Worm (Caenorhabditis elegans) whole organism, L4/young adult: Measurements from ENCODE around the gene srz-10.

Source experiments
- W03F9.2 ChIP-seq: fragments of 150-350 bp; optimal IDR thresholded peaks from 2 replicates; lab custom pipeline; 2014; ENCODE audit warnings: missing biosample characterization, missing genetic modification characterization
- him-1 ChIP-seq: sonication (generic microtip); optimal IDR thresholded peaks from 2 replicates; lab custom pipeline; 2016; ENCODE audit warnings: missing genotype, missing genetic modification reagents, missing genetic modification characterization, missing compliant biosample characterization

DNA sequence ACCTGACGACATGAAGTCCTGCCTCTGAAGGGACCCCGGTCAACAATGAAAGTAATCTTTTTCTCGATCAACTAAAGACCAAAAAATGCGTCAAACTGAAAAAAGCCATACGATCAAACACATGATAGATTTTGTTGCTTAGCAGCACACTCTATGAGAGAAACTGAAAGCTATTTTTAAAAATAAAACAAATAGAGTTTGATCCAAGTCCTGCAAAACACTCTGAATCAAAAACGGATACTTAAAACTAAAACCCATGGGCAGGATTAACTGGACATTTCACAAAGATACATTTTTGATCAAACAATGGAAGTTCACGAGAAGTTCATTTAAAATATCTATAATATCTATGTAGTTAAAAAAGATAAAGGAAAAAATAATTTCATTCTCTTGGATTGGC is 41.5 kb downstream of the srz-10 start, which contains the start of gene T10H4.13:
- TF ChIP-seq W03F9.2 (tag; lab: Kevin White, UChicago) (no peak), him-1 (no peak)
